Worm (Caenorhabditis elegans): ENCODE data around the gene Y54G11A.3.

Y54G11A.3 gene

ce11 chrII:14256779-14257178, 19.6 kb upstream of the Y54G11A.3 start, which contains the start of gene Y54G11A.19:
Gene Y54G11A.19, minus strand, starts transcription at chrII:14256879.
- no peak for TF ChIP-seq cog-1 (tag; optimal IDR thresholded peaks at IDR 0.05)
- no peak for TF ChIP-seq flt-1 (GFP tag; IDR thresholded peaks at IDR 0.05)
- TF ChIP-seq klf-2 (GFP tag; conservative IDR thresholded peaks at IDR 0.05): no peak
- TF ChIP-seq ztf-23 (GFP tag; IDR thresholded peaks at IDR 0.05): no peak
- no peak for TF ChIP-seq ztf-29 (GFP tag; IDR thresholded peaks at IDR 0.05)
- no peak for TF ChIP-seq med-1 (GFP tag; optimal IDR thresholded peaks at IDR 0.05; ENCODE audit: insufficient read depth)
- TF ChIP-seq T22C8.4 (GFP tag; IDR thresholded peaks at IDR 0.05): no peak
- TF ChIP-seq tab-1 (GFP tag; IDR thresholded peaks at IDR 0.05): no peak
- TF ChIP-seq ref-1 (GFP tag; conservative IDR thresholded peaks at IDR 0.05): no peak

- TF ChIP-seq ref-1 (GFP tag; conservative IDR thresholded peaks at IDR 0.05): no peak
- TF ChIP-seq flt-1 (GFP tag; IDR thresholded peaks at IDR 0.05): no peak
- TF ChIP-seq klf-2 (GFP tag; conservative IDR thresholded peaks at IDR 0.05): no peak
- TF ChIP-seq cog-1 (tag; optimal IDR thresholded peaks at IDR 0.05): no peak
- no peak for TF ChIP-seq ztf-29 (GFP tag; IDR thresholded peaks at IDR 0.05)
- no peak for TF ChIP-seq tab-1 (GFP tag; IDR thresholded peaks at IDR 0.05)
- TF ChIP-seq T22C8.4 (GFP tag; IDR thresholded peaks at IDR 0.05): no peak
- no peak for TF ChIP-seq med-1 (GFP tag; optimal IDR thresholded peaks at IDR 0.05; ENCODE audit: insufficient read depth)
- no peak for TF ChIP-seq ztf-23 (GFP tag; IDR thresholded peaks at IDR 0.05)
These were observed 18.5 kb upstream of the Y54G11A.3 start for ce11 chrII:14257943-14258342.

- TF ChIP-seq ref-1 (GFP tag; conservative IDR thresholded peaks at IDR 0.05) (no peak), ztf-23 (GFP tag; IDR thresholded peaks at IDR 0.05) (no peak), med-1 (GFP tag; optimal IDR thresholded peaks at IDR 0.05; ENCODE audit: insufficient read depth) (no peak), klf-2 (GFP tag; conservative IDR thresholded peaks at IDR 0.05) (no peak), flt-1 (GFP tag; IDR thresholded peaks at IDR 0.05) (no peak), tab-1 (GFP tag; IDR thresholded peaks at IDR 0.05) (no peak), T22C8.4 (GFP tag; IDR thresholded peaks at IDR 0.05) (no peak), cog-1 (tag; optimal IDR thresholded peaks at IDR 0.05) (no peak), ztf-29 (GFP tag; IDR thresholded peaks at IDR 0.05) (no peak)
These were observed 7.3 kb upstream of the Y54G11A.3 start, which contains the start of gene Y54G11A.1 for ce11 chrII:14269142-14269593. Gene Y54G11A.1, minus strand, starts transcription at chrII:14269192.

DNA sequence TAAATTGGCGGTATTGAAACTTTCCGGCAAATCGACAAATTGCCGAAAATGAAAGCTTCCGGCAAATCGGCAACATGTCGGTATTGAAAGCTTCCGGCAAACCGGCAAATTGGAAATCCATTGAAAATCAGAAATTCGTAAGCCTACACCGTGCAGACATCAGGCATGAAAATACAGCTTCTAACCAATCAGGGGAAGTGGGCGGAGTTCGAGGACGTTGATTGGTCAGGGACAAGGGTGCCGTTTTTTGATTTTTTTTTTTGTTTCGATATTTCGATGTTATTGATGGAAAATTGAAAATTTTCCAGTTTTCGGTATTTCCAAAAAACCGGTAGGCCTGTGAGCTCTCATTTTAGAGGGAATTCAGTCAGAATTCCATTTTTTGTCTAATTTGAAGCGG, 6.6 kb upstream of the Y54G11A.3 start:
- TF ChIP-seq ref-1 (GFP tag; conservative IDR thresholded peaks at IDR 0.05) (no peak), tab-1 (GFP tag; IDR thresholded peaks at IDR 0.05) (no peak), flt-1 (GFP tag; IDR thresholded peaks at IDR 0.05) (no peak), T22C8.4 (GFP tag; IDR thresholded peaks at IDR 0.05) (no peak)

DNA sequence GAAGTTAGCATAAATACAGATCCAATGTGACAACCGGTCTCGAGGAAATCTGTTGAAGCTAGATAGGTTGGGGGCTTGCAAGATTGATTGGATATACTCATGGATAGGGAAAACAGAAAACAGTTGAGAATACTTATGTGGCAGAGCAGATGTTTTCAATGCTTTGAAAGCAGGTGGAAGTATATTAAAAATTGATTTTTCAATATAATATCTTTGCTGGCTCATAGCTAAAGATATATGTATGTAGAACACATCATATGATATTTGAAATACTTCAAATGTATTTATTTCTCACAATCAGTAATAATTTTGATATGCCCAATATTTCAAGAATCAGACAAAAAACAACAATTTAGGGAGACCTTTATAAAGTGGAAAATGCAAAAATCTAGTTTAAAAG, 10.9 kb downstream of the Y54G11A.3 start, which contains the start of gene srh-41:
srh-41 (minus strand) TSS at position 101 of the 400 bp plus-strand sequence.
- no peak for TF ChIP-seq ref-1 (GFP tag; conservative IDR thresholded peaks at IDR 0.05)
- TF ChIP-seq tab-1 (GFP tag; IDR thresholded peaks at IDR 0.05): no peak
- no peak for TF ChIP-seq med-1 (GFP tag; optimal IDR thresholded peaks at IDR 0.05; ENCODE audit: insufficient read depth)
- no peak for TF ChIP-seq flt-1 (GFP tag; IDR thresholded peaks at IDR 0.05)
- no peak for TF ChIP-seq ztf-23 (GFP tag; IDR thresholded peaks at IDR 0.05)
- TF ChIP-seq cog-1 (tag; optimal IDR thresholded peaks at IDR 0.05): no peak
- no peak for TF ChIP-seq klf-2 (GFP tag; conservative IDR thresholded peaks at IDR 0.05)
- TF ChIP-seq T22C8.4 (GFP tag; IDR thresholded peaks at IDR 0.05): no peak
- no peak for TF ChIP-seq ztf-29 (GFP tag; IDR thresholded peaks at IDR 0.05)

DNA sequence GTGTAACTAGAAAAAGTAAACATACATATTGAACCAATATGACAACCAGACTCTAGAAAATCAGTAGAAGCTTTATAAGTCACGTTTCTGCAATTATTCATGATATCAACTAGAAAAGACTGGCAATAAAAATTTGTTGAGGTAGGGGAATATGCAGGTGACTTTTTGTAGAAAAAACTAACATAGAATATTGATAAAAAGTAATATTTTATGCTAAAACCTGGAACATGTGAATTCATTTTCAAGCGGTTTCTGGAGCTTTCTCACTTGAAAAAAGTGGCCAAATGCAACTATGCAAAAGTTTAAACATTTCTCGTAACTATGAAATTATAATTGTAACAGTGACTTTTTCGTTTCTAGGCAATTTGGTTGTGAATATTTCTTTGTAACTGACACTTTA, 12.5 kb downstream of the Y54G11A.3 start, which contains the start of gene srh-42:
srh-42 (minus strand) TSS at position 101 of the 400 bp plus-strand sequence.
- TF ChIP-seq ztf-29 (GFP tag; IDR thresholded peaks at IDR 0.05) (no peak), med-1 (GFP tag; optimal IDR thresholded peaks at IDR 0.05; ENCODE audit: insufficient read depth) (no peak), ztf-23 (GFP tag; IDR thresholded peaks at IDR 0.05) (no peak), klf-2 (GFP tag; conservative IDR thresholded peaks at IDR 0.05) (no peak), T22C8.4 (GFP tag; IDR thresholded peaks at IDR 0.05) (no peak)

DNA sequence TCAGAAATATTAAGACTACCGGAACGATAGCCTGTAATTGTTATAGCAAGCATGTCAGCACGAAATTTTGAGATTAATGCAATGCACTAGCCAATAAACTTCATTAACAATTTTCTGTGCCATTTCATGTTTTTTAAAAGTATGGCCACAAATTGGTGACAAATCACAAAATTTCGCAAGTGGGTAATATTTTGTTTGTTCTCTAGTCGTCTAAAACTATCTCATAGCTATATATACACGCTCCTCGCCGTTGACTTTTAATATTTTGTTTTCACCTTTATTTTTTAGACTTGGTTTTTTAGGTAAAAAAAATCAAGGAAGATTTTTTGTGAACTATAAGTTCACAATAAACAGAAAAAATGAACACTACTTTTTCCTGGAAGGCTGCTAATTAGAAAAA, 14.4 kb downstream of the Y54G11A.3 start:
- TF ChIP-seq med-1 (GFP tag; optimal IDR thresholded peaks at IDR 0.05; ENCODE audit: insufficient read depth) (no peak), ref-1 (GFP tag; conservative IDR thresholded peaks at IDR 0.05) (no peak)

ce11 chrII:14292519-14292918, 16.1 kb downstream of the Y54G11A.3 start, which contains the start of gene Y54G11A.4:
Gene Y54G11A.4, plus strand, starts transcription at chrII:14292819.
- TF ChIP-seq T22C8.4 (GFP tag; IDR thresholded peaks at IDR 0.05) (no peak), flt-1 (GFP tag; IDR thresholded peaks at IDR 0.05) (no peak)

DNA sequence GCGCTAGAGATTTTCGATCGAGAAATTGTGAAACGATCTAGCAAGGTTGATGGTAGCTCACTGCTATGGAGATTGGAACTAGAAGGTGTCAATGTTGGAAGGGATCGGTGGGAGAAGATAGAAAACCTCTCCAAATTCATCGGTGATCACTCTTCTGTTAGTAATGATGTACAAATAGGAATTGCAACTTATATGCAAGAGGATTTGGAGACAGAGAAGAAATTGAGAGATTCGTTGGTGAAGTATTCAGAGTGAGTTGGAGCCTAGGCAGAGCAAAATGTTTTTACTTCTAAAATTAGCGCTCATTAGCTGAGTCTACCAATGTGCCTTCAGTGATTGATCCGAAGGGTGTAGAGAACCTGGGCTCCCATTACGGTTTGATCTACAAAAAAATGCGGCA, 18.0 kb downstream of the Y54G11A.3 start:
- TF ChIP-seq cog-1 (tag; optimal IDR thresholded peaks at IDR 0.05): no peak
- no peak for TF ChIP-seq flt-1 (GFP tag; IDR thresholded peaks at IDR 0.05)
- no peak for TF ChIP-seq ztf-23 (GFP tag; IDR thresholded peaks at IDR 0.05)
- TF ChIP-seq med-1 (GFP tag; optimal IDR thresholded peaks at IDR 0.05; ENCODE audit: insufficient read depth): no peak
- TF ChIP-seq klf-2 (GFP tag; conservative IDR thresholded peaks at IDR 0.05): no peak
- TF ChIP-seq T22C8.4 (GFP tag; IDR thresholded peaks at IDR 0.05): no peak
- no peak for TF ChIP-seq ref-1 (GFP tag; conservative IDR thresholded peaks at IDR 0.05)

DNA sequence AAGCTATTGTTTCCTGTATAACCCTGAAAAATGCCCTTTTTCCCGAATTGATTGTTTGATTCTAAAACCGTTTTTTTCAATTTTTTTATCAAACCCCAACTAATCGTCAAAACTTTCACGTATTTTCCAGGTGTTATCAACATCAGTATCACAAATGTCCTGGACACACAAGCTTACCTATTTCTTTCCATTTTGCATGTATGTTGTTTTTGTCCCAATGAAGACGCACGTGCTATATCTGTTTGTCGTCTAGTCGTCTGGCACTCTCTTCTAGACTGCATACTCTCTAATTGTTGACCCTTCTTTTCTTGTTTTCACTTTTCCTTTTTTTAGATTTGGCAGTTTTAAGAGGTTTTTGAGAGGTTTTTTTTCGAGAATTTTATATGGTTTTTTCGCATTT, 19.9 kb downstream of the Y54G11A.3 start:
- no peak for TF ChIP-seq klf-2 (GFP tag; conservative IDR thresholded peaks at IDR 0.05)
- TF ChIP-seq ztf-23 (GFP tag; IDR thresholded peaks at IDR 0.05): no peak
- no peak for TF ChIP-seq ref-1 (GFP tag; conservative IDR thresholded peaks at IDR 0.05)
- no peak for TF ChIP-seq flt-1 (GFP tag; IDR thresholded peaks at IDR 0.05)
- no peak for TF ChIP-seq med-1 (GFP tag; optimal IDR thresholded peaks at IDR 0.05; ENCODE audit: insufficient read depth)
- TF ChIP-seq T22C8.4 (GFP tag; IDR thresholded peaks at IDR 0.05): no peak
- TF ChIP-seq tab-1 (GFP tag; IDR thresholded peaks at IDR 0.05): no peak
- no peak for TF ChIP-seq cog-1 (tag; optimal IDR thresholded peaks at IDR 0.05)
- no peak for TF ChIP-seq ztf-29 (GFP tag; IDR thresholded peaks at IDR 0.05)
